Worm (Caenorhabditis elegans) whole organism, early embryonic: ENCODE measurements around the gene R10D12.13.

ENCODE experiments used
- ama-1 ChIP-seq: fragments of 150-350 bp; optimal IDR thresholded peaks from 2 replicates; lab custom pipeline; 2014
- ceh-36 ChIP-seq: sonication (generic microtip); optimal IDR thresholded peaks from 2 replicates; lab custom pipeline; 2016; ENCODE audit warnings: missing genetic modification characterization, inconsistent platforms, missing compliant biosample characterization
- ets-7 ChIP-seq: sonication (generic microtip); optimal IDR thresholded peaks from 2 replicates; lab custom pipeline; 2016; ENCODE audit warnings: missing genotype, missing genetic modification characterization, missing compliant biosample characterization
- flt-1 ChIP-seq: fragments of 200-800 bp; sonication (Bioruptor generic); IDR thresholded peaks from 2 replicates; pipeline ENCODE4 v1.3.6; 2022; ENCODE audit warnings: missing genetic modification characterization, missing compliant biosample characterization
- hmg-4 ChIP-seq: fragments of 200-800 bp; sonication (Bioruptor generic); optimal IDR thresholded peaks from 2 replicates; lab custom pipeline; 2018; ENCODE audit warnings: mild to moderate bottlenecking, missing genetic modification characterization, missing compliant biosample characterization
- sea-1 ChIP-seq: fragments of 200-800 bp; sonication (Bioruptor generic); conservative IDR thresholded peaks from 2 replicates; pipeline ENCODE4 v1.3.6; 2022; ENCODE audit warnings: missing genetic modification characterization, missing compliant biosample characterization
- tbx-11 ChIP-seq: fragments of 200-800 bp; sonication (Bioruptor generic); IDR thresholded peaks from 2 replicates; pipeline ENCODE4 v1.3.6; 2022; ENCODE audit warnings: missing genetic modification characterization, missing compliant biosample characterization

ce11 chrV:13949752-13950151 lies 12.5 kb upstream of the R10D12.13 start, which contains the start of gene R10D12.7:
- TF ChIP-seq ets-7 (tag; lab: Kevin White, UChicago) = no peak
- TF ChIP-seq tbx-11 (GFP tag; lab: Robert Waterston, UW) = no peak
- TF ChIP-seq hmg-4 (GFP tag; lab: Kevin White, UChicago) = no peak
- no peak for TF ChIP-seq ama-1
- no peak for TF ChIP-seq sea-1 (GFP tag; lab: Robert Waterston, UW)
- no peak for TF ChIP-seq flt-1 (GFP tag; lab: Robert Waterston, UW)
- TF ChIP-seq ceh-36 (tag; lab: Kevin White, UChicago) = no peak
